Fruit fly (Drosophila melanogaster): Measurements from ENCODE around the gene Ykt6.
A peak's percentile ranks its signal among the peaks of the same experiment; 100 is the strongest.

Gene Ykt6

dm6 chrX:7920081-7920688 lies at the start of gene Ykt6, which contains the start of gene hdm:
TSS of gene Ykt6 (plus strand) at chrX:7920409.
TSS of gene hdm (minus strand) at chrX:7920131.
- TF ChIP-seq CTCF (optimal IDR thresholded peaks at IDR 0.05) = peak in 1 of 2 experiments; percentile 2
- no peak for TF ChIP-seq CG8478 (optimal IDR thresholded peaks at IDR 0.05)

DNA sequence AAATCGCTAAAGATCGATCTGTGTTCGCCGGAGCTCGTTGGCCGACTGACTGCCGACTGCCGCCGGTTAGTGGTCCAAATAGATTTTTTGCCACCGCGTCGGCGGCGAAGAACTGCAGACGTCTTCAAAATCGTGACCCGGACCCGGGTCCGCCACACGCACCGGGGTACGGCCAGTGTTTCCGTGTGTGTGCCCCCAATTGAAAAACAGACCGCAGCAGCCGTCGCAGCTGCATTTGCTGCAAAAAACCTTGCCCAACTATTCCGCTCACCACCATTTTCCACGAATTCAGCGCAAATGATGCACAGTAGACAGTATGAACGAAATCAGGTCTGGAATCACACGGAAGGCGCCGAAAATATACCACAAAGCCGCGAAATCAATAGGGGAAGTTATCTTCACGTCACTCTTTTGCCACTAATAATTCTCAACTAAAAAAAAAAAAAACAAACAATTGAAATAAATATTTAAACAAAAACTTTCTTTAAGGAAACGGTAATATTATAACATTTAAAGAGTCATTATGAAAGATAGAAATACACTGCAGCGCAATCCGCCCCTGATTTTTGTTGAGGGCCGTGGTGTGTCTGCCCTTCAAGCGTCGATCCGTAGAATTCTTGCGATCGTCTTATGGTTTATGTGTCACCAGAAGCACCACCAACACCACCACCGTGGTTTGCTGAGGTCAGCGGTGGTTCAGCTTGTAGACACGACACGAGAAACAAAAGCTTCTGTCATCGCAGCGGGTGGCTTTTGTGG lies 46.9 kb upstream of the Ykt6 start, which contains the start of gene dec:
TSS of gene dec (minus strand) at position 51 of the 759 bp plus-strand sequence.
- TF ChIP-seq CTCF (optimal IDR thresholded peaks at IDR 0.05) (no peak), CG8478 (optimal IDR thresholded peaks at IDR 0.05) (no peak)

dm6 chrX:7874094-7874493 lies 46.1 kb upstream of the Ykt6 start, which contains the start of gene Ir7c:
TSS of gene Ir7c (plus strand) at chrX:7874394.
- TF ChIP-seq CTCF (optimal IDR thresholded peaks at IDR 0.05) = no peak
- TF ChIP-seq CG8478 (optimal IDR thresholded peaks at IDR 0.05) = no peak

- TF ChIP-seq CG8478 (optimal IDR thresholded peaks at IDR 0.05) (no peak), CTCF (optimal IDR thresholded peaks at IDR 0.05) (no peak)
Observed at dm6 chrX:7878736-7879135, 41.5 kb upstream of the Ykt6 start, which contains the start of gene Ir7d. TSS of gene Ir7d (minus strand) at chrX:7878836.

dm6 chrX:7881579-7881978 lies 38.6 kb upstream of the Ykt6 start, which contains the start of gene Ir7e:
TSS of gene Ir7e (minus strand) at chrX:7881679.
- TF ChIP-seq CTCF (optimal IDR thresholded peaks at IDR 0.05) = no peak
- TF ChIP-seq CG8478 (optimal IDR thresholded peaks at IDR 0.05) = no peak

dm6 chrX:7883926-7884325 lies 36.3 kb upstream of the Ykt6 start, which contains the start of gene Ir7f:
TSS of gene Ir7f (minus strand) at chrX:7884026.
- TF ChIP-seq CTCF (optimal IDR thresholded peaks at IDR 0.05) (no peak), CG8478 (optimal IDR thresholded peaks at IDR 0.05) (no peak)

DNA sequence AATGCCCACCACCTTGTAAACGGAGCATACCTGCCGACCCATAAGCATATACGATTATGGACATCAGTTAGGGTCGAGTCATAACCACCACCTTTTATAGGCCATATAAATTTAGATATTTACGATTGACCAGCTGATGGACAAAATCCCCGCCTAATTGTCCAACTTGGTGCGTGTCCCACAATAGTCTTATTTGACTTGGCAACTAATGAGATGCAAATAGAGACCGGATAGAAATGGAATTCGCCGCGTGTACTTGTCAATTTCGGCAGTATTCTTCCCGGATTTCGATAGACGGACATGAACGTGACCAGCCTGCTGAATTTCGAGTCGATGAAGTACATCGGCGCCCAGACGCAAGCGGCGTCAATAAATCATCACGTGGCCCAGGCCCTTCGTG lies 35.8 kb upstream of the Ykt6 start, which contains the start of gene Ir7g:
TSS of gene Ir7g (plus strand) at position 301 of the 400 bp plus-strand sequence.
- TF ChIP-seq CTCF (optimal IDR thresholded peaks at IDR 0.05) = no peak
- no peak for TF ChIP-seq CG8478 (optimal IDR thresholded peaks at IDR 0.05)

- TF ChIP-seq CG8478 (optimal IDR thresholded peaks at IDR 0.05) (no peak), CTCF (optimal IDR thresholded peaks at IDR 0.05) (no peak)
Observed at dm6 chrX:7888386-7889024, 31.7 kb upstream of the Ykt6 start, which contains the start of gene Acat1. TSS of gene Acat1 (minus strand) at chrX:7888785.

DNA sequence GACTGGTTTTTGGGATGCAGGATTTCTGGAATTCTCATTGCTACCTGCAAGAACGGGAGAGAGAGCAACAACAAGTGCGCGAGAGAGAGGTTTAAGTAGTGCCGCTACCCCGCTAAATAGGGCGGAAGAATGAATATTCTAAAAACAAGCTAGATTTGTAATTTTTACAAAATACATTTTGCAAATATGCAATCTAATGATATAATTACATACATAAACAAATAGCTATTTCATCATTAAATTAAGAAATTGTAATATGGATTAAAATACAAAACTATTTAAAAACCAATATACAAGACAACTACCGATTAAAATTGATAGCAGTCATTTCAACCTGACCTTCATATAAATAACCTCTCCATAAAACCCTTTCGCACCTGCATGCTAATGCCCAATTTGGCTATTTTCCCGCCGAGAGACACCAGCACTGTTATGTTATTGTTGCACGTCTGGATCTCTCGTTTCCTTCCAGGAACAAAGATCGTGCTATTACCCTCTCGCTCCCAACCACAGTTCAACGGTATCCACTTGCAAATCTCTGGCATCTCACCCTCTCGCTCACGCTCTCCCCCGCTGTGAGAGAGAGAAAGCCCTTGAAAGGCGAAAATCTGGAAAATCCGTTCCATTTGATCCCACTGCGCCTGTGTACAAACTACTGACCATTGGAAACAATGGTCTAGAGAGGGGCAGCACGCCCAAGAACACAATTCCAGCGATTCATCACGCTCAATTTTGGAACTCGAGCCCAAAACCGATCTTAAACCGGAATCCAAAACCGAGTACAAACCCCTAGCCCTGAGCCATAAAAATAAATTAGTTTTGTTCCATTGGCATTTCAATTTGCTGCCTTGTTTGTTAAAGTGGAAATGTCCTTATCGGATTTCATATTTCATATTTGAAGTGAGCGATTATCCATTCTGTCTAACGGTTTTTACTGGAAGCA lies 28.3 kb upstream of the Ykt6 start, which contains the start of gene Nek2:
TSS of gene Nek2 (minus strand) at position 51 of the 943 bp plus-strand sequence.
- no peak for TF ChIP-seq CTCF (optimal IDR thresholded peaks at IDR 0.05)
- TF ChIP-seq CG8478 (optimal IDR thresholded peaks at IDR 0.05) = no peak

- TF ChIP-seq CG8478 (optimal IDR thresholded peaks at IDR 0.05) = no peak
- TF ChIP-seq CTCF (optimal IDR thresholded peaks at IDR 0.05) = no peak
Observed at dm6 chrX:7892539-7892899, 27.7 kb upstream of the Ykt6 start.

DNA sequence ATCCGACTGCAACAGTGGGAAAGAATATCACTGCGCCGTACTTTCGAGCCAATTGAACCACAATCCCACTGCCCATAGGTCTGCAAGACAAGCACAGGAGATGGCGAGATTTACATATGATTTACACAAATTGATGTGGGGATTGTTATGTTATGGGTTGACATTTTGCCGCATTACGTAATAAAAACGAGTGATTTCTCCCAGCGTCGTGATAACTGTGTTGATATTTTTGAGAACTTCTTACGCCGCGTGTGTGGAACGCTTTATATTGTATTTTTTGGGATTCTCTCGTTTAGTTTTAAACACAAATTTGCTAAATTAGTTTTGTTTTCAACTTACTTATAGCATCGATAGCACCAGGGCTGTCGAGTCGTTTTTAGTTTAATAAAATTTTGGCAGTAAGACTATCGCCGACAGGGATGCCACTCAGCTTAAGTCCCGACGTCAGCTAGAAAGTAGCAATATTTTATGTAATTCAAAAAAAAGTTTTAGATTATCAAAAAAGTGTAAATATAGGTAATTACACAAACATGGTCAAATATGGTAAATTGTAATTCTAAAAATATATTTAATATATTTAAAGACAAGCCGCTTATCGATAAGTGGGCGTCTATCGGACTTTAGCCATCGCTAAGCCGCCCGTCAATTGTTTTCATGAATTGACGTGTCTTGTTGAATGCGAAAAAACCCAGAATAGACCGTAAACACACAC lies 26.6 kb upstream of the Ykt6 start, which contains the start of the genes CG45089, ND-MNLL and p115:
TSS of gene CG45089 (minus strand) at position 388 of the 712 bp plus-strand sequence.
TSS of gene ND-MNLL (minus strand) at position 388 of the 712 bp plus-strand sequence.
TSS of gene p115 (plus strand) at position 621 of the 712 bp plus-strand sequence.
- TF ChIP-seq CG8478 (optimal IDR thresholded peaks at IDR 0.05) (no peak), CTCF (optimal IDR thresholded peaks at IDR 0.05) (no peak)

- no peak for TF ChIP-seq CG8478 (optimal IDR thresholded peaks at IDR 0.05)
- no peak for TF ChIP-seq CTCF (optimal IDR thresholded peaks at IDR 0.05)
Observed at dm6 chrX:7900659-7901058, 19.6 kb upstream of the Ykt6 start.

Data from S2 (cell line).